Fruit fly (Drosophila melanogaster): ENCODE results near the gene omd.

The omd gene

dm6 chr3R:13676137-13677086 lies 10.6 kb downstream of the omd start, which contains the start of the genes Lkb1 and CG9588 (continued):
- TF ChIP-seq Oaz (GFP tag; IDR thresholded peaks at IDR 0.05) (peak; percentile 56), CG10654 (GFP tag; optimal IDR thresholded peaks at IDR 0.05) (peak; percentile 5), CG11560 (tag; IDR thresholded peaks at IDR 0.05) (peak; percentile 63; the same call in 1 of the 3 replicates), wek (GFP tag; optimal IDR thresholded peaks at IDR 0.05) (no peak), CG15269 (tag; optimal IDR thresholded peaks at IDR 0.05) (no peak), CG8388 (GFP tag; optimal IDR thresholded peaks at IDR 0.05) (peak; percentile 31), Doc2 (GFP tag; IDR thresholded peaks at IDR 0.05) (no peak), Hr78 (GFP tag; optimal IDR thresholded peaks at IDR 0.05) (no peak), CG17361 (GFP tag; IDR thresholded peaks at IDR 0.05) (peak; percentile 33; the same call in 1 of the 3 replicates), Scr (GFP tag; IDR thresholded peaks at IDR 0.05; ENCODE audit: partially characterized antibody) (peak; percentile 19; the same call in 1 of the 2 replicates), NC2β (GFP tag; optimal IDR thresholded peaks at IDR 0.05) (no peak), CG2875 (GFP tag; optimal IDR thresholded peaks at IDR 0.05) (peak; percentile 25), CG15514 (GFP tag; optimal IDR thresholded peaks at IDR 0.05) (peak; percentile 59), p53 (GFP tag; optimal IDR thresholded peaks at IDR 0.05) (no peak), toy (GFP tag; IDR thresholded peaks at IDR 0.05) (peak; percentile 52; the same call in 1 of the 2 replicates), CG5245 (GFP tag; optimal IDR thresholded peaks at IDR 0.05) (no peak), z (GFP tag; IDR thresholded peaks at IDR 0.05) (no peak), esg (GFP tag; conservative IDR thresholded peaks at IDR 0.05) (peak; percentile 82), CG30020 (tag; optimal IDR thresholded peaks at IDR 0.05) (no peak), dmrt11E (tag; optimal IDR thresholded peaks at IDR 0.05) (peak; percentile 30), B-H1 (GFP tag; IDR thresholded peaks at IDR 0.05) (peak; percentile 66), gro (GFP tag; optimal IDR thresholded peaks at IDR 0.05) (peak; percentile 47), seq (GFP tag; IDR thresholded peaks at IDR 0.05) (peak; percentile 54; the same call in 1 of the 2 replicates), ttk (GFP tag; IDR thresholded peaks at IDR 0.05) (peak; percentile 83), slbo (GFP tag; IDR thresholded peaks at IDR 0.05) (peak; percentile 90), fd64A (GFP tag; optimal IDR thresholded peaks at IDR 0.05) (no peak), so (GFP tag; IDR thresholded peaks at IDR 0.05) (peak; percentile 72; the same call in 2 of the 3 replicates), NC2α (GFP tag; optimal IDR thresholded peaks at IDR 0.05) (no peak), CG4617 (GFP tag; optimal IDR thresholded peaks at IDR 0.05; ENCODE audit: borderline replicate concordance) (peak; percentile 98), CG14014 (GFP tag; IDR thresholded peaks at IDR 0.05) (peak; percentile 72), grau (tag; optimal IDR thresholded peaks at IDR 0.05) (no peak), CoRest (tag; optimal IDR thresholded peaks at IDR 0.05) (peak; percentile 27), CG7556 (GFP tag; optimal IDR thresholded peaks at IDR 0.05) (peak; percentile 28), CG10565 (GFP tag; optimal IDR thresholded peaks at IDR 0.05) (no peak), Sry-β (GFP tag; optimal IDR thresholded peaks at IDR 0.05) (no peak), twi (tag; optimal IDR thresholded peaks at IDR 0.05) (no peak), peb (GFP tag; IDR thresholded peaks at IDR 0.05) (peak; percentile 66), tup (GFP tag; optimal IDR thresholded peaks at IDR 0.05) (peak; percentile 3), CG4424 (GFP tag; optimal IDR thresholded peaks at IDR 0.05) (no peak), CG12219 (GFP tag; optimal IDR thresholded peaks at IDR 0.05) (peak; percentile 18), Nf-YB (GFP tag; optimal IDR thresholded peaks at IDR 0.05) (no peak), cad (GFP tag; optimal IDR thresholded peaks at IDR 0.05) (no peak), CG12104 (GFP tag; optimal IDR thresholded peaks at IDR 0.05) (no peak), CG3726 (GFP tag; IDR thresholded peaks at IDR 0.05) (peak; percentile 64; the same call in 1 of the 3 replicates), CG6272 (GFP tag; IDR thresholded peaks at IDR 0.05) (peak; percentile 41; the same call in 1 of the 2 replicates), CG14965 (GFP tag; optimal IDR thresholded peaks at IDR 0.05; ENCODE audit: borderline replicate concordance) (no peak), CG18011 (GFP tag; optimal IDR thresholded peaks at IDR 0.05) (no peak), CG10431 (GFP tag; optimal IDR thresholded peaks at IDR 0.05) (peak; percentile 71)
